Fruit fly (Drosophila melanogaster) whole organism, prepupa: ENCODE data around the gene CG6621.

ENCODE experiments used
- Blimp-1 ChIP-seq: fragments of 200-800 bp; sonication (Bioruptor generic); optimal IDR thresholded peaks from 3 replicates; lab custom pipeline; 2017; ENCODE audit warnings: missing biosample characterization, missing genetic modification characterization, mild to moderate bottlenecking, moderate library complexity, missing genetic modification reagents
- CG10631 ChIP-seq: fragments of 200-800 bp; sonication (Bioruptor generic); optimal IDR thresholded peaks from 2 replicates; lab custom pipeline; 2016; ENCODE audit warnings: missing biosample characterization, missing genetic modification characterization
- CG11294 ChIP-seq: fragments of 200-800 bp; sonication (Bioruptor generic); IDR thresholded peaks from 2 replicates; pipeline ENCODE4 v1.3.6; 2022; ENCODE audit warnings: missing biosample characterization, missing genetic modification characterization
- CG11762 ChIP-seq: fragments of 200-800 bp; sonication (Bioruptor generic); optimal IDR thresholded peaks from 3 replicates; lab custom pipeline; 2016; ENCODE audit warnings: missing biosample characterization, missing genetic modification characterization; ENCODE audit not compliant: insufficient read depth
- CG15336 ChIP-seq: fragments of 200-800 bp; sonication (Bioruptor generic); IDR thresholded peaks from 2 replicates; pipeline ENCODE4 v1.3.6; 2022; ENCODE audit warnings: missing biosample characterization, missing genetic modification characterization
- CG3032 ChIP-seq: fragments of 200-800 bp; optimal IDR thresholded peaks from 2 replicates; lab custom pipeline; 2019; ENCODE audit warnings: missing biosample characterization, mild to moderate bottlenecking, missing genetic modification characterization, moderate library complexity
- CG32006 ChIP-seq: fragments of 200-800 bp; sonication (Bioruptor generic); optimal IDR thresholded peaks from 3 replicates; lab custom pipeline; 2017; ENCODE audit warnings: missing biosample characterization, mild to moderate bottlenecking, missing genetic modification characterization
- CG34406 ChIP-seq: fragments of 200-800 bp; sonication (Bioruptor generic); optimal IDR thresholded peaks from 3 replicates; lab custom pipeline; 2016; ENCODE audit warnings: missing biosample characterization, missing genetic modification characterization
- CG3919 ChIP-seq: fragments of 200-800 bp; sonication (Bioruptor generic); optimal IDR thresholded peaks from 3 replicates; lab custom pipeline; 2016; ENCODE audit warnings: missing biosample characterization, missing genetic modification characterization
- CG6163 ChIP-seq: fragments of 200-800 bp; sonication (Bioruptor generic); IDR thresholded peaks from 3 replicates; pipeline ENCODE4 v1.3.6; 2022; ENCODE audit warnings: missing biosample characterization, missing genetic modification characterization
- CG6808 ChIP-seq: fragments of 200-800 bp; sonication (Bioruptor generic); optimal IDR thresholded peaks from 3 replicates; lab custom pipeline; 2017; ENCODE audit warnings: missing biosample characterization, missing genetic modification characterization, mild to moderate bottlenecking, moderate library complexity, missing genetic modification reagents
- CG6854 ChIP-seq: fragments of 200-800 bp; sonication (Bioruptor generic); optimal IDR thresholded peaks from 2 replicates; lab custom pipeline; 2017; ENCODE audit warnings: missing biosample characterization, mild to moderate bottlenecking, missing genetic modification characterization
- CG7368 ChIP-seq: fragments of 200-800 bp; sonication (Bioruptor generic); optimal IDR thresholded peaks from 3 replicates; lab custom pipeline; 2016; ENCODE audit warnings: missing biosample characterization, missing genetic modification characterization
- CG8119 ChIP-seq: fragments of 200-800 bp; sonication (Bioruptor generic); IDR thresholded peaks from 3 replicates; pipeline ENCODE4 v1.3.6; 2022; ENCODE audit warnings: missing biosample characterization, missing genetic modification characterization
- CG8319 ChIP-seq: fragments of 200-800 bp; sonication (Bioruptor generic); optimal IDR thresholded peaks from 3 replicates; lab custom pipeline; 2016; ENCODE audit warnings: missing biosample characterization, missing genetic modification characterization
- CG9139 ChIP-seq: fragments of 200-800 bp; sonication (Bioruptor generic); optimal IDR thresholded peaks from 3 replicates; lab custom pipeline; 2017; ENCODE audit warnings: missing biosample characterization, mild to moderate bottlenecking, missing genetic modification characterization
- Eip78C ChIP-seq: fragments of 200-800 bp; sonication (Bioruptor generic); peaks from one replicate; lab custom pipeline; 2016; ENCODE audit warnings: missing biosample characterization, missing genetic modification characterization
- Eip93F ChIP-seq: fragments of 200-800 bp; sonication (Bioruptor generic); optimal IDR thresholded peaks from 2 replicates; lab custom pipeline; 2016; ENCODE audit warnings: missing biosample characterization, mild to moderate bottlenecking, missing genetic modification characterization
- Ets21C ChIP-seq: fragments of 200-800 bp; sonication (Bioruptor generic); optimal IDR thresholded peaks from 3 replicates; lab custom pipeline; 2016; ENCODE audit warnings: missing biosample characterization, missing genetic modification characterization
- Ets96B ChIP-seq: fragments of 200-800 bp; optimal IDR thresholded peaks from 2 replicates; lab custom pipeline; 2019; ENCODE audit warnings: missing biosample characterization, mild to moderate bottlenecking, missing genetic modification characterization, moderate library complexity
- Gug ChIP-seq: fragments of 200-800 bp; sonication (Bioruptor generic); IDR thresholded peaks from 2 replicates; pipeline ENCODE4 v1.3.6; 2022; ENCODE audit warnings: missing biosample characterization, missing genetic modification characterization
- Hr38 ChIP-seq: sonication (Bioruptor generic); optimal IDR thresholded peaks from 2 replicates; lab custom pipeline; 2016; ENCODE audit warnings: missing biosample characterization, missing genetic modification characterization
- Hr39 ChIP-seq: fragments of 200-800 bp; sonication (Bioruptor generic); optimal IDR thresholded peaks from 2 replicates; lab custom pipeline; 2016; ENCODE audit warnings: missing biosample characterization, missing genetic modification characterization
- Hr4 ChIP-seq: fragments of 200-800 bp; sonication (Bioruptor generic); optimal IDR thresholded peaks from 3 replicates; lab custom pipeline; 2016; ENCODE audit warnings: missing biosample characterization, missing genetic modification characterization
- Met ChIP-seq: fragments of 200-800 bp; sonication (Bioruptor generic); optimal IDR thresholded peaks from 3 replicates; lab custom pipeline; 2016; ENCODE audit warnings: missing biosample characterization, missing genetic modification characterization
- OdsH ChIP-seq: fragments of 200-800 bp; sonication (Bioruptor generic); optimal IDR thresholded peaks from 3 replicates; lab custom pipeline; 2016; ENCODE audit warnings: missing biosample characterization, missing genetic modification characterization
- Smox ChIP-seq: fragments of 200-800 bp; sonication (Bioruptor generic); optimal IDR thresholded peaks from 3 replicates; lab custom pipeline; 2016; ENCODE audit warnings: missing biosample characterization, missing genetic modification characterization
- Sox102F ChIP-seq: fragments of 200-800 bp; sonication (Bioruptor generic); optimal IDR thresholded peaks from 2 replicates; lab custom pipeline; 2016; ENCODE audit warnings: missing biosample characterization, mild to moderate bottlenecking, missing genetic modification characterization
- Sox14 ChIP-seq: fragments of 200-800 bp; sonication (Bioruptor generic); optimal IDR thresholded peaks from 3 replicates; lab custom pipeline; 2016; ENCODE audit warnings: missing biosample characterization, missing genetic modification characterization
- Sox15 ChIP-seq: fragments of 200-800 bp; sonication (Bioruptor generic); optimal IDR thresholded peaks from 3 replicates; lab custom pipeline; 2016; ENCODE audit warnings: missing biosample characterization, missing genetic modification characterization
- achi ChIP-seq: fragments of 200-800 bp; sonication (Bioruptor generic); optimal IDR thresholded peaks from 3 replicates; lab custom pipeline; 2016; ENCODE audit warnings: missing biosample characterization, missing genetic modification characterization
- cyc ChIP-seq: fragments of 200-800 bp; sonication (Bioruptor generic); optimal IDR thresholded peaks from 3 replicates; lab custom pipeline; 2016; ENCODE audit warnings: missing biosample characterization, missing genetic modification characterization
- dac ChIP-seq: fragments of 200-800 bp; sonication (Bioruptor generic); optimal IDR thresholded peaks from 2 replicates; lab custom pipeline; 2017; ENCODE audit warnings: missing biosample characterization, mild to moderate bottlenecking, missing genetic modification characterization
- eg ChIP-seq: fragments of 200-800 bp; sonication (Bioruptor generic); IDR thresholded peaks from 3 replicates; pipeline ENCODE4 v1.3.6; 2022; ENCODE audit warnings: missing biosample characterization, missing genetic modification characterization
- esn ChIP-seq: fragments of 200-800 bp; sonication (Bioruptor generic); optimal IDR thresholded peaks from 2 replicates; lab custom pipeline; 2016; ENCODE audit warnings: missing biosample characterization, mild to moderate bottlenecking, missing genetic modification characterization, moderate library complexity
- fd59A ChIP-seq: fragments of 200-800 bp; sonication (Bioruptor generic); optimal IDR thresholded peaks from 2 replicates; lab custom pipeline; 2017; ENCODE audit warnings: missing biosample characterization, mild to moderate bottlenecking, missing genetic modification characterization, missing genetic modification reagents
- fd85E ChIP-seq: fragments of 200-800 bp; sonication (Bioruptor generic); optimal IDR thresholded peaks from 3 replicates; lab custom pipeline; 2016; ENCODE audit warnings: missing biosample characterization, missing genetic modification characterization
- lz ChIP-seq: fragments of 200-800 bp; sonication (Bioruptor generic); optimal IDR thresholded peaks from 3 replicates; lab custom pipeline; 2016; ENCODE audit warnings: missing biosample characterization, missing genetic modification characterization
- net ChIP-seq: fragments of 200-800 bp; sonication (Bioruptor generic); optimal IDR thresholded peaks from 3 replicates; lab custom pipeline; 2016; ENCODE audit warnings: missing biosample characterization, missing genetic modification characterization
- pdm3 ChIP-seq: fragments of 200-800 bp; sonication (Bioruptor generic); optimal IDR thresholded peaks from 3 replicates; lab custom pipeline; 2016; ENCODE audit warnings: missing biosample characterization, missing genetic modification characterization
- salr ChIP-seq, 2 experiments: fragments of 200-800 bp; sonication (Bioruptor generic); optimal IDR thresholded peaks; 3 replicates each; lab custom pipeline; 2016 to 2018; ENCODE audit warnings: missing biosample characterization in 2 of 2, missing genetic modification characterization in 2 of 2, mild to moderate bottlenecking in 1 of 2
- spab ChIP-seq: fragments of 200-800 bp; sonication (Bioruptor generic); optimal IDR thresholded peaks from 2 replicates; lab custom pipeline; 2017; ENCODE audit warnings: missing biosample characterization, mild to moderate bottlenecking, missing genetic modification characterization, missing genetic modification reagents
- ss ChIP-seq, 2 experiments: fragments of 200-800 bp; sonication (Bioruptor generic); optimal IDR thresholded peaks; 2 replicates in 1 of 2; 3 replicates in 1 of 2; lab custom pipeline; 2017 to 2018; ENCODE audit warnings: mild to moderate bottlenecking in 2 of 2, missing biosample characterization in 2 of 2, missing genetic modification characterization in 2 of 2, moderate library complexity in 1 of 2
- svp ChIP-seq: fragments of 200-800 bp; sonication (Bioruptor generic); peaks from one replicate; lab custom pipeline; 2016; ENCODE audit warnings: missing biosample characterization, missing genetic modification characterization
- topi ChIP-seq: fragments of 200-800 bp; sonication (Bioruptor generic); optimal IDR thresholded peaks from 3 replicates; lab custom pipeline; 2016; ENCODE audit warnings: missing biosample characterization, missing genetic modification characterization
- vri ChIP-seq: fragments of 200-800 bp; sonication (Bioruptor generic); optimal IDR thresholded peaks from 3 replicates; lab custom pipeline; 2016; ENCODE audit warnings: missing biosample characterization, mild to moderate bottlenecking, missing genetic modification characterization

The CG6621 gene

DNA sequence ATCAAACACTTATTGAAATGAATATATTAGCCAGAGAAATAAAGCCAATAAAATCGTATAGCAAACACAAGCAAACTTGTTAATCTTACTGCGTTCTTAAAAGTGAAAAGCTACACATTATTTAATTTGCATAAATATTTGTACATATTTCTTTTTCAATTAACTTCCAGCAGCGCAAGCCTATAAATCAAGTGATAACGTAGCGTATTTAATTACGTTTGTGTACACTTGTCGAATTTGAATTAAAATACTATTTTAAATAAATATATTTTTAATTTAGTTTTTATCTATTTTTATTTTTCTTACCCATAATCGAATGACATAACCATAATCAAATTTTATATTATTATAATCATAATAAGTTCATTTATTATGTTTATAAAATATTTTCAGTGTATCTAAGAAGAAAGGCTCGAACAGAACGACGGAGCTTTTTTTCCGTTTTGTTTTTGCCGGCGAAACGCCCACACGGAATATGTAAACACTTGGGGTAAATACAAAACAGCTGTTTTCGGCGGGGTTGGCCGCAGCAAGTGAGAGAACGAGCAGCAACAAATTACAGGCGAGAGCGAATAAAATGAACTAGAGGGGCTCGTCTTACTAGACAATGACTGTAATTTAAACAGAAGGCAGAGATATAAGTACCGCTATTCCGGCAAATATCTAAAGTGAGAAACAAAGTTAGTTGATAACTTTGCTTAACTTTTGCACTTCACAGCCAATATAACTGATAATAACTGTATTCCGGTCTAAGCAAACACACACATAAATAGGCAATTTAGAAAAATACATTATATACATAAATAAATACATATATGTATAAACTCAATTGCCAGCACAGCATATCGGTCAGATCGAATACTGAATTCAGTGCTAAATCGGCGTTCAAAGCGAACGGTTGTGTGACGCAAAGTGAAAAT, 17.6 kb downstream of the CG6621 start, which contains the start of gene Sodh2 (continued):
- TF ChIP-seq CG6808 (GFP tag; lab: Kevin White, UChicago) (peak; percentile 45), CG7368 (GFP tag; lab: Kevin White, UChicago) (peak; percentile 45), Sox15 (no peak), CG34406 (GFP tag; lab: Kevin White, UChicago) (peak; percentile 67), CG10631 (GFP tag; lab: Kevin White, UChicago) (peak; percentile 12), salr (GFP tag; optimal IDR thresholded peaks at IDR 0.05; lab: Kevin White, UChicago) (peak in 1 of 2 experiments; percentile 54), cyc (peak; percentile 16), Smox (peak; percentile 42), dac (peak; percentile 32), Sox14 (peak; percentile 50), net (peak; percentile 56), CG32006 (GFP tag; lab: Kevin White, UChicago) (peak; percentile 63), pdm3 (GFP tag; lab: Kevin White, UChicago) (peak; percentile 53), CG15336 (GFP tag; lab: Robert Waterston, UW) (peak; percentile 86), achi (peak; percentile 68), Sox102F (GFP tag; lab: Kevin White, UChicago) (peak; percentile 77)

DNA sequence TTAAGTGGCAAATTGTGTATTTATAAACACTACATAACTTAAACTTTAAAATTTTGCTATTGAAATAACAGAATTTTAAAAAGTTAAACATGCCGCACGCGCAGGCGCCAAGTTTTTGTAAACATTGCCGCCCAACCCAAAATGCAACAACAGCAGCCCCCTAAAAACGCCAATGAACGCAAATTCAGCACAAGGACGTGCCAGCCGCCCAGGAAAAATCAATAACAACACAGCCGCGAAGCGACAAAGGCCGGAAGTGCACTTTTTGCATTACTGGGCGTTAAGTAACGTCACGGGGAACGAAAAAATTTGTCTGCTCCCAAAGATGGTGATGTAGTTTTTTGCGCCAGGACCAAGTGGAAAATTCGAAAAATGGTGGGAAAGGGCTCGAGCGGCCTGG, 20.5 kb downstream of the CG6621 start, which contains the start of gene CG4596:
CG4596 (plus strand) TSS at position 219 of the 400 bp plus-strand sequence.
- no peak for TF ChIP-seq Eip78C (GFP tag; lab: Kevin White, UChicago)
- TF ChIP-seq topi (GFP tag; lab: Kevin White, UChicago): no peak
- TF ChIP-seq Met: no peak
- TF ChIP-seq Eip93F: no peak
- no peak for TF ChIP-seq CG34406 (GFP tag; lab: Kevin White, UChicago)
- TF ChIP-seq CG6854 (GFP tag; lab: Kevin White, UChicago): no peak
- no peak for TF ChIP-seq dac
- no peak for TF ChIP-seq CG9139
- TF ChIP-seq Sox14: no peak
- TF ChIP-seq vri (GFP tag; lab: Kevin White, UChicago): no peak
- no peak for TF ChIP-seq fd59A (GFP tag; lab: Kevin White, UChicago)
- no peak for TF ChIP-seq CG11762 (GFP tag; lab: Kevin White, UChicago)
- TF ChIP-seq Hr4 (GFP tag; lab: Kevin White, UChicago): no peak
- no peak for TF ChIP-seq svp (GFP tag; lab: Kevin White, UChicago)
- TF ChIP-seq lz: no peak
- TF ChIP-seq Gug (GFP tag; lab: Robert Waterston, UW): no peak
- no peak for TF ChIP-seq CG3032
- no peak for TF ChIP-seq salr (GFP tag; optimal IDR thresholded peaks at IDR 0.05; lab: Kevin White, UChicago)
- no peak for TF ChIP-seq esn
- TF ChIP-seq CG3919: no peak

DNA sequence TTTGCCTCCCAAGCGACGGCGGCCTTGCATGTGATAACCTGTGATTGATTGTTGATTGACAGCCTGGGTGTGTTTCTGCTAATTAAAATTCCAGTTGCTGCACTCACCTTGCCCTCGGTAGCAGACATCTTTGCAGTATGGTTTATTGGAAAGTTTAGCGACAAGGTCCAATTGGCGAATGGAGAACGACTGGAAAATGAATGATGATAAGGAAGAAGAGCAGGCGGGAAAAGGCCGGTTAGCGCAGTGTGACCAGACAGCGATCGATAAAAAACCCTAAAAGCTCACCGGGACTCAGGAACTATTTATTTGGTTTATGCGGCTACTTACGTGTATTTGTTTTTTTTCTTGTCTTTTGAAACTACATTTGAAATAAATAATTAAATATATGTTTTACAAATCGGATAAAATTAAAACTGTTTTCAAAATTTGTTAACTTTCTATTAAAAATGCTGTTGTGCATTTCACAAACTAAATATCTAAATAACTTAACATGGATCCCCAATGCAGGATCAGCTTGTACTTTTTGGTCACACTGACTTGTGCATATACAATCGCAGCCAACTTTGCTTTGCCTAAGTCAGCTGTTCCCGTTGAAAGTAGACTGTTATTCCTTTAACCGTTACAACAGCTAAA, 21.1 kb downstream of the CG6621 start, which contains the start of gene Fdh:
Fdh (minus strand) TSS at position 234 of the 636 bp plus-strand sequence.
- TF ChIP-seq fd59A (GFP tag; lab: Kevin White, UChicago): peak; percentile 26
- TF ChIP-seq spab (GFP tag; lab: Kevin White, UChicago): no peak
- no peak for TF ChIP-seq Blimp-1 (GFP tag; lab: Kevin White, UChicago)
- TF ChIP-seq fd85E (GFP tag; lab: Kevin White, UChicago): no peak
- TF ChIP-seq OdsH (GFP tag; lab: Kevin White, UChicago): peak; percentile 56
- TF ChIP-seq lz: peak; percentile 66
- no peak for TF ChIP-seq Gug (GFP tag; lab: Robert Waterston, UW)
- TF ChIP-seq CG32006 (GFP tag; lab: Kevin White, UChicago): peak; percentile 55
- TF ChIP-seq ss (GFP tag; optimal IDR thresholded peaks at IDR 0.05; lab: Kevin White, UChicago): peak; percentile 40 to 49
- TF ChIP-seq Hr39 (GFP tag; lab: Kevin White, UChicago): peak; percentile 40
- TF ChIP-seq CG8319 (GFP tag; lab: Kevin White, UChicago): no peak
- TF ChIP-seq Ets96B: peak; percentile 36
- peak; percentile 51 for TF ChIP-seq achi
- peak; percentile 50; the same call in 1 of the 3 replicates for TF ChIP-seq CG6163 (GFP tag; lab: Robert Waterston, UW)
- TF ChIP-seq Ets21C (GFP tag; lab: Kevin White, UChicago): no peak
- peak; percentile 43; the same call in 2 of the 3 replicates for TF ChIP-seq CG8119 (GFP tag; lab: Robert Waterston, UW)
- no peak for TF ChIP-seq Hr38 (GFP tag; lab: Kevin White, UChicago)
- peak; percentile 53 for TF ChIP-seq CG6808 (GFP tag; lab: Kevin White, UChicago)
- TF ChIP-seq eg: peak; percentile 40; the same call in 1 of the 3 replicates
- no peak for TF ChIP-seq Sox102F (GFP tag; lab: Kevin White, UChicago)
- TF ChIP-seq CG7368 (GFP tag; lab: Kevin White, UChicago): peak; percentile 18
- no peak for TF ChIP-seq CG11294 (GFP tag; lab: Robert Waterston, UW)
- peak; percentile 59 for TF ChIP-seq topi (GFP tag; lab: Kevin White, UChicago)
